Worm (Caenorhabditis elegans) whole organism, midembryonic: ENCODE data around the gene grd-7.

Experiments
- T22C8.4 ChIP-seq: fragments of 200-800 bp; sonication (Bioruptor generic); IDR thresholded peaks from 2 replicates; pipeline ENCODE4 v1.3.6; 2022; ENCODE audit warnings: missing genetic modification characterization, missing compliant biosample characterization
- cog-1 ChIP-seq: sonication (generic microtip); optimal IDR thresholded peaks from 2 replicates; lab custom pipeline; 2016; ENCODE audit warnings: missing genetic modification characterization, missing compliant biosample characterization
- flt-1 ChIP-seq: fragments of 200-800 bp; sonication (Bioruptor generic); IDR thresholded peaks from 2 replicates; pipeline ENCODE4 v1.3.6; 2022; ENCODE audit warnings: missing genetic modification characterization, missing compliant biosample characterization
- klf-2 ChIP-seq: fragments of 200-800 bp; sonication (Bioruptor generic); conservative IDR thresholded peaks from 2 replicates; pipeline ENCODE4 v1.3.6; 2022; ENCODE audit warnings: missing genetic modification reagents, missing genetic modification characterization, missing compliant biosample characterization
- med-1 ChIP-seq: sonication (generic microtip); optimal IDR thresholded peaks from 2 replicates; lab custom pipeline; 2017; ENCODE audit warnings: missing genetic modification characterization, mild to moderate bottlenecking, missing compliant biosample characterization, antibody characterized with exemption, missing genetic modification reagents; ENCODE audit not compliant: insufficient read depth
- ref-1 ChIP-seq: fragments of 200-800 bp; sonication (Bioruptor generic); conservative IDR thresholded peaks from 2 replicates; pipeline ENCODE4 v1.3.6; 2022; ENCODE audit warnings: missing genetic modification reagents, missing genetic modification characterization, missing compliant biosample characterization
- tab-1 ChIP-seq: fragments of 200-800 bp; sonication (Bioruptor generic); IDR thresholded peaks from 2 replicates; pipeline ENCODE4 v1.3.6; 2022; ENCODE audit warnings: missing genetic modification characterization, missing compliant biosample characterization
- ztf-23 ChIP-seq: fragments of 200-800 bp; sonication (Bioruptor generic); IDR thresholded peaks from 2 replicates; pipeline ENCODE4 v1.3.6; 2022; ENCODE audit warnings: missing genetic modification reagents, missing genetic modification characterization, missing compliant biosample characterization
- ztf-29 ChIP-seq: fragments of 200-800 bp; sonication (Bioruptor generic); IDR thresholded peaks from 2 replicates; pipeline ENCODE4 v1.3.6; 2022; ENCODE audit warnings: missing genetic modification reagents, missing genetic modification characterization, missing compliant biosample characterization

Gene grd-7

DNA sequence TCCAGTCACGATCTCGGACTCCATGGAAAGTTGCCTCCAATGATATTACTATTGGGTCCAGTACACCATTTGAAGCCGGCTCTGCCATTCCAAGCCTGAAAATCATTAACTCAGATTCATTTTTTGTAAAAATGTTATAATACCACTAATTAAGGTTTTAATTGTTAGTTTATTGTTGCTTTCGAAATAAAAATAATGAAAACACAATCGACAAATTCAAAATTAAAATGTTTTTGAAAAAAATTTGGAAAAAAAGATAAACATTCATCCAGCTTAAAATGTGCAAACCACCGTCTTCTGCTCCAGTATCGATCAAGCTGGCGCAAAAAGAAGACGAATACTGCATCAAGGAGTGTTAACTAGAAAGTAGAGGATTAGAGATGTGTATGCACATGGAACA lies 12.4 kb downstream of the grd-7 start, which contains the start of gene F46H5.5:
F46H5.5 (minus strand) TSS at position 101 of the 400 bp plus-strand sequence.
- TF ChIP-seq tab-1 (GFP tag; lab: Robert Waterston, UW) (no peak), flt-1 (GFP tag; lab: Robert Waterston, UW) (no peak)

- peak; percentile 18 for TF ChIP-seq cog-1
- no peak for TF ChIP-seq ref-1
These were observed 14.7 kb downstream of the grd-7 start, which contains the start of gene F46H5.4 for ce11 chrX:7254558-7254957. TSS of gene F46H5.4 (minus strand) at chrX:7254610.

DNA sequence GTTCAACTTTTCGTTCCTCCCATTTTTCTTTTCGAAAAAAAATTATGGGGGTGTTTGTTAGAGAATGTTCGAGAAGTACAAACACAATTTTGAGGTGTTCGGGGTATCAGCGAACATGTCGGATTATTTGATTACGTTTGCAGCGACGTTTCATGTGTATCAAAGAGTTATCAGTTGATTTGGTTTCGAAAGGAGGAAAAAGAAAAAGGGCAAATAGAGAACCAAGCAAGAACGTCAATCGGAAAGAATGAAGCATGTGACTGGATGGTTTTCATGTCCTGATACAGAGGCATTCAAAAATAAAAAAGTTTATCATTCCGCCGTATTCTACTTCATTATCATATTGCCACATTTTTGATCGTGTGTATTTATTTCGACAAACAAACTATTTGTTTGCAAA lies 24.5 kb downstream of the grd-7 start:
- no peak for TF ChIP-seq ref-1
- TF ChIP-seq T22C8.4 (GFP tag; lab: Robert Waterston, UW) = no peak
- no peak for TF ChIP-seq cog-1
- TF ChIP-seq klf-2 (GFP tag; lab: Robert Waterston, UW) = no peak
- no peak for TF ChIP-seq tab-1 (GFP tag; lab: Robert Waterston, UW)
- TF ChIP-seq ztf-23 = no peak
- TF ChIP-seq ztf-29 (GFP tag; lab: Robert Waterston, UW) = no peak
- TF ChIP-seq med-1 = no peak
- no peak for TF ChIP-seq flt-1 (GFP tag; lab: Robert Waterston, UW)

DNA sequence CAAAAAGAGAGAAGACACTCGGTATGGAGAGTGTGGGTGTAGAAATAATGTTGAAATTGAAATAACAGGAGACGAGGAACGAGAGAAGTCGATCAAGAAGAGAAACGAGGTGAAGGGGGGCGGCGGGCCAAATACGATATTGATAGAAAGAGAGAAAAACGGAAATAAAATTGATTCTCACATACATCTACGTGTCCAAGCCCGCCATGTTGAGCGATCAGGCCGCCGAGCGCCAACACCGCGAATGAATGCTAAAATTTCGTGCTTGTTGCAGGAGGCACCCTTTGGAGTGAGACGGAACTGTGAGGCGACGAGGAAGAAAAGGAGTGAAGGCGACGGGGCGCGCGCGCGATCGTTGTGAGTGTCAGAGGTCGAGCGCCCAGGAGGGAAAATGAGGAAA lies 26.4 kb downstream of the grd-7 start, which contains the start of gene F46H5.7:
F46H5.7 (minus strand) TSS at position 106 of the 400 bp plus-strand sequence.
- no peak for TF ChIP-seq flt-1 (GFP tag; lab: Robert Waterston, UW)

DNA sequence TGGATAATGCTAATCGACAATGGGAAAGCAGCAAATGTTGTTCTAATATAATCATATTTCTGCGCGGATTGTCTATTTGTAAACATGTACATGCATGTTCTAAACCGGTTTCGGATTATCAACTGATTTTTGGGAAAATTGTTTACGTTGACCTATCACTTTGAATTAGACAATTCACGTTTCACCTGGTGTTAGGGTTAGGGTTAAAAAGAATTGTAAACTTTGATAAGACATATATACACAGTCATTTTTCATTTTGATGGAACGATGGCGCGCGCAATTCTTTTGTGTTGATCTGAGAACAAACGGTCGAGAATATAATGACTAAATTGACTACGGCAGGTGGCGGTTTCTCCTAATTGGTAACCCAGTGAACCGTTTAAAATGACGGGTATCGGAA lies 27.2 kb downstream of the grd-7 start:
- no peak for TF ChIP-seq cog-1
- TF ChIP-seq tab-1 (GFP tag; lab: Robert Waterston, UW) = no peak
- no peak for TF ChIP-seq klf-2 (GFP tag; lab: Robert Waterston, UW)

DNA sequence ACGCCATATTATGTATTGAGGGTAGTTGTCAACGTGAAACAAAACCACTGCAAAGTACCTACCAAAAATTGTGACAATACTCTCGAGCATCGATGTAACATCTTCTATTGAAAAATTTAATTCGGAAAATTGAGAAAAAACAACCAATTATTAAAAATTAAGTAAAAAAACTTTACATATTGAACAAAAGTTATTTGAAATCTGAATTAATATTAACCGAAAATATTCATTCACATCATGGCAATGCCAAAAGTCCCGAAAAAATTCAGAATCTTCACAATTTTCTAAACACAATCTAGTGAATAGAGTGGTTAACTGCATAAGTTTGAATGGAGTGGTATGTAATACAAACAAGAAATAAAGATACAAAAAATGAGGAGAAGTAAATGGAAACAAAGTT lies 30.7 kb downstream of the grd-7 start, which contains the start of gene F46H5.3:
F46H5.3 (minus strand) TSS at position 101 of the 400 bp plus-strand sequence.
- TF ChIP-seq flt-1 (GFP tag; lab: Robert Waterston, UW) = no peak
- TF ChIP-seq med-1 = no peak
- no peak for TF ChIP-seq cog-1

DNA sequence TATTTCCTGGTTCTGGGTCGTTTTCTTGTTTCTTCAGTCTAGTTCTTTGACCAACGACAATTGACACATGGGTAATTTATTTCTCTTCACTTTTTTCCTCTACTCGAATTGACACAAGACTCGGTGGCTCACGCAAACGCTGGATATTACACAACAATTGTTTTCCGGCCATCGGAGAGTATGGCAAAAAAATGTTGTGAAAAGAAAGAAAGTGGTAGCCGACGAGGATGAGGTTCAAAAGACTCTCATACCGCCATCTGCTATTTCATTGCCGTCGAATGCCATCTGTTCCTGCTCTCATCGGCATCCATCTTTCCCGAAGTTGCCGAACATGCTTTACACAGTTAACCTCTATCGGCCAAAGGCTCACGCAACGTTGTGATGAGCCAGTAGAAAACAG lies 32.6 kb downstream of the grd-7 start:
- TF ChIP-seq med-1 (no peak), klf-2 (GFP tag; lab: Robert Waterston, UW) (no peak), T22C8.4 (GFP tag; lab: Robert Waterston, UW) (no peak), ztf-29 (GFP tag; lab: Robert Waterston, UW) (no peak), tab-1 (GFP tag; lab: Robert Waterston, UW) (no peak), cog-1 (no peak), ref-1 (no peak), flt-1 (GFP tag; lab: Robert Waterston, UW) (no peak), ztf-23 (no peak)

DNA sequence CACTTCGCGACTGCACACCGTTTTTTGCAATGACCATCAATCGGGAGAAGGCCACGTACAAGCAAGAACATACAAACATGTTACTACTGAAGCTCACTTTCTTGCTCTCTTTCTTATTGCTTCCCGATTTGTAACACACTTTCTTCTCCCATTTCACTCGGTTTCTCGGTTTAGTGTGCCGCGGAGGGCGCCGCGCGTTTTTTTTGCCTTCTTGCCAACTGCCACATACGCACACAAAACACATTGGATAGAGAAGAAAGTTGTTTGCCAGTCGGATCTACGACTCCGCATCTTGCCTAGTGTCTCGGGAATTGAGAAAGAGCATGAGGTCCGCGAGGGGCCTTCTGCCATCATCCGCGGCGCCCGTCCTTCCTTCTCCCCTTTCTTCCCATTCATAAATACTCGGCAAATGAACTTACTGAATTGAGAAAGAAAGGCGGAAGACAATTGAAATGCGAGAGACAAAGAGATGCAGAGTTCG lies 34.5 kb downstream of the grd-7 start:
- TF ChIP-seq ztf-29 (GFP tag; lab: Robert Waterston, UW) (no peak), med-1 (no peak), cog-1 (no peak), ztf-23 (no peak), ref-1 (no peak), T22C8.4 (GFP tag; lab: Robert Waterston, UW) (no peak), flt-1 (GFP tag; lab: Robert Waterston, UW) (no peak), tab-1 (GFP tag; lab: Robert Waterston, UW) (no peak), klf-2 (GFP tag; lab: Robert Waterston, UW) (no peak)

DNA sequence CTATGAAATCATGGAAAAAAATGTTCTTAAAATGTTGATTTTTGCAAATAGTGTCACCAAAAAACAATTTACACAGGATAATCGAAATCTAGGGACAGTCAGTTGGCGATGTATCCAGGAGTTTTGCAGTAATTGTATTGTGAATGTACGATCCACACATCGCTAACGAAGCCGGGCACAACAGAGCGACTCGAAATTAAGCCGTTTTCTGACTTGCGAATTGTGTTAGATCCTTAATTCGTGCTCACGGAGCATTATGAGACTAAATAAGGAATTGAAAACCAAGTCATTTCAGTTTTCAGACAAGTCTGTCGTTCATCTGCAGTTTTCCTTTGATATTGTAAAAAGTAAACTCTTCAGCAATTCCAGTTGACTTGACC lies 35.2 kb downstream of the grd-7 start:
- no peak for TF ChIP-seq cog-1
- TF ChIP-seq T22C8.4 (GFP tag; lab: Robert Waterston, UW) = no peak
- no peak for TF ChIP-seq klf-2 (GFP tag; lab: Robert Waterston, UW)
- no peak for TF ChIP-seq ztf-23
- no peak for TF ChIP-seq ztf-29 (GFP tag; lab: Robert Waterston, UW)
- no peak for TF ChIP-seq flt-1 (GFP tag; lab: Robert Waterston, UW)

DNA sequence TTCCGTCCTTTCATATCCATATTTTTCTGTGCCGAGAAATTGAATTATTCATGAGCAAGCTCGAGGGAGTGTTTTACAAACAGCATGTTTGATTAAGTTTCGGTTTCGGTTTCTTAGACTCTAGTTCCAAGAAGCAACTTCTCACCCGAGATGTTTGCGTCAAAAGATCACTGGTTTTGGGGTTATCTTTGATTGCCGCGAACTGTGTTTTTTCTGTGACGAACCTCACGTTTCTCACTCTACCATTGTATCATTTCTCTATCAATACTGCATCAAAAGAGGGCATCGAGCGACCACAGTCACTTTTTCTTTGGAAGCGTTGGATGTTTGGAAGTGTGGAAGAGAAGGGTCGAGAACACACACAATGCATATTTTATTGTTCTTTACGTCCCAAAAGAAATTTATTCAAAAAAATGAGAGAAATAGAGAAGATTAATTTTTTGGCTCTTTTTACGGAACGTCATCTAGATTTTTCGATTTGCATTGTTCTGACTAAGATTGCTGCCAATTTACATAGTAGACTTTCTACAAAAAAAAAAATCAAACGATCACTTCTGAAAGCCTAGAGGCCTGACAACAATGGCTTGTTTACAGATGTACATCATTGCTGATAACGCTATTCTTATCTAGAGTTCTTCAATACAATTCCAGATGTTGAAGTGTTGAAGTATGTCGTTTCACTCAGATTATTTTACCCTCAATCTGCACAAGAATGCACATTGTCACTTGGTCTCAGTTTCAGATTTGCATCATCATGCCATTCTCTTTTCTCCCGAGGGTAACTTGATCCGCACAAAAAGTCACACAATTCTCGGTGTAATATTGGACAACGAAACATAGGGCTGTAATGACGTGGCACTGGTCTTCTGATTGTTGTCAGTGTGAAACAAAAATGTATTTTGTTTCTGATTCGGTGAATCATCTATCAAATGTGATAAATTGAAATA lies 35.9 kb downstream of the grd-7 start:
- TF ChIP-seq med-1 (no peak), flt-1 (GFP tag; lab: Robert Waterston, UW) (no peak), cog-1 (no peak), ref-1 (no peak), klf-2 (GFP tag; lab: Robert Waterston, UW) (no peak), ztf-29 (GFP tag; lab: Robert Waterston, UW) (no peak), ztf-23 (no peak), tab-1 (GFP tag; lab: Robert Waterston, UW) (no peak), T22C8.4 (GFP tag; lab: Robert Waterston, UW) (no peak)

- TF ChIP-seq ztf-29 (GFP tag; lab: Robert Waterston, UW) = no peak
- no peak for TF ChIP-seq ztf-23
- TF ChIP-seq cog-1 = peak; percentile 86
These were observed 37.0 kb downstream of the grd-7 start for ce11 chrX:7232158-7232822.
